Worm (Caenorhabditis elegans) whole organism, L4/young adult: Measurements from ENCODE around the gene T05H4.4.

ENCODE experiments used
- W03F9.2 ChIP-seq: fragments of 150-350 bp; optimal IDR thresholded peaks from 2 replicates; lab custom pipeline; 2014; ENCODE audit warnings: missing biosample characterization, missing genetic modification characterization
- dao-5 ChIP-seq: sonication (generic microtip); optimal IDR thresholded peaks from 2 replicates; lab custom pipeline; 2016; ENCODE audit warnings: missing genotype, missing genetic modification characterization, moderate library complexity, missing compliant biosample characterization

- TF ChIP-seq dao-5 (tag; lab: Kevin White, UChicago) (no peak), W03F9.2 (tag; lab: Kevin White, UChicago) (no peak)
Measured at ce11 chrV:6464765-6465164, 26.1 kb downstream of the T05H4.4 start, which contains the start of gene unc-83.
